Worm (Caenorhabditis elegans) whole organism, midembryonic: ENCODE data around the gene T28F3.5.

Experiments used
- T22C8.4 ChIP-seq: fragments of 200-800 bp; sonication (Bioruptor generic); IDR thresholded peaks from 2 replicates; pipeline ENCODE4 v1.3.6; 2022; ENCODE audit warnings: missing genetic modification characterization, missing compliant biosample characterization
- cog-1 ChIP-seq: sonication (generic microtip); optimal IDR thresholded peaks from 2 replicates; lab custom pipeline; 2016; ENCODE audit warnings: missing genetic modification characterization, missing compliant biosample characterization
- flt-1 ChIP-seq: fragments of 200-800 bp; sonication (Bioruptor generic); IDR thresholded peaks from 2 replicates; pipeline ENCODE4 v1.3.6; 2022; ENCODE audit warnings: missing genetic modification characterization, missing compliant biosample characterization
- klf-2 ChIP-seq: fragments of 200-800 bp; sonication (Bioruptor generic); conservative IDR thresholded peaks from 2 replicates; pipeline ENCODE4 v1.3.6; 2022; ENCODE audit warnings: missing genetic modification reagents, missing genetic modification characterization, missing compliant biosample characterization
- med-1 ChIP-seq: sonication (generic microtip); optimal IDR thresholded peaks from 2 replicates; lab custom pipeline; 2017; ENCODE audit warnings: missing genetic modification characterization, mild to moderate bottlenecking, missing compliant biosample characterization, antibody characterized with exemption, missing genetic modification reagents; ENCODE audit not compliant: insufficient read depth
- ref-1 ChIP-seq: fragments of 200-800 bp; sonication (Bioruptor generic); conservative IDR thresholded peaks from 2 replicates; pipeline ENCODE4 v1.3.6; 2022; ENCODE audit warnings: missing genetic modification reagents, missing genetic modification characterization, missing compliant biosample characterization
- ztf-23 ChIP-seq: fragments of 200-800 bp; sonication (Bioruptor generic); IDR thresholded peaks from 2 replicates; pipeline ENCODE4 v1.3.6; 2022; ENCODE audit warnings: missing genetic modification reagents, missing genetic modification characterization, missing compliant biosample characterization

DNA sequence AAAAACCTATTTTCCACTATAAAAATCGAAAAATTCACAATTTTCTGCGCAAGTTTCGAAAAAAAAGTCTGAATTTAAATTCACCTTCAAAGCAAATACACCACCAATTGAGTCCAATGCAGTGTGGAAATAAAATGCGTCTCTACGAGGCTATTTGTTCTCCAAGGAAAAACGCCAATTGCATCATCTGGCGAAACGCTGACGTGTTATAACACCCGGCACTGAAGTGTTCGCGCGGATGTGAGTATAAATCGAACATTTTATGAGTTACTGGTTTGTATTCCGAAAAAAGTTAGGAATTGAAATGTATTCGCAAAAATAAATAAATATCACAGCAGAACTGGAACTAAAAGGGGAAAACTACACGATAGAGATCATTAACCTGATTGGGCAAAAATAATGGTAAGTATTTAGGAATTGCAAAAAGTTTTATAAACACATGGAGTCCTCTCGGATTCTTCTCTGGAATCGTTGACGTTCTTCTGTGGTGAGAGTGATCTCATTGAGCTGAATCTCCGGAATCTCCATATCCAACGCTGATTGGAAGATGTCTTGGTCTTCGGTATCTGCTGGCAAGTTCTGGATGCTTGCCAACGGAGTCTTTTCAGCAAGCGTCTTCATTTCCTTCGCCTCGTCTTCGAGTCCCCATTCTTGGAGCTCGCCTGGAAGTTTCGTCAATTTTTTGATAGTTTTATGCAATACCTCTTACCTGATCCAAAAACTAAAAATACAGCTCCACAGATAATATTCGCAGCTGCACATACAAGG, 6.5 kb upstream of the T28F3.5 start, which contains the start of gene zipt-7.1:
- no peak for TF ChIP-seq cog-1 (tag; lab: Kevin White, UChicago)
- TF ChIP-seq flt-1 (GFP tag; lab: Robert Waterston, UW): no peak
- TF ChIP-seq med-1 (GFP tag; lab: Kevin White, UChicago): no peak
- no peak for TF ChIP-seq T22C8.4 (GFP tag; lab: Robert Waterston, UW)
- no peak for TF ChIP-seq ztf-23 (GFP tag; lab: Robert Waterston, UW)
- TF ChIP-seq ref-1 (GFP tag; lab: Robert Waterston, UW): no peak
- no peak for TF ChIP-seq klf-2 (GFP tag; lab: Robert Waterston, UW)
